Worm (Caenorhabditis elegans) whole organism, L1 larva: ENCODE measurements around the gene scrm-8.

ENCODE experiments used
- aha-1 ChIP-seq: fragments of 150-350 bp; optimal IDR thresholded peaks from 2 replicates; lab custom pipeline; 2014; ENCODE audit warnings: missing biosample characterization, missing genetic modification characterization
- alr-1 ChIP-seq: fragments of 200-800 bp; sonication (Bioruptor generic); optimal IDR thresholded peaks from 2 replicates; lab custom pipeline; 2018; ENCODE audit warnings: borderline replicate concordance, mild to moderate bottlenecking, missing genetic modification characterization, missing compliant biosample characterization
- aly-2 ChIP-seq: fragments of 150-350 bp; optimal IDR thresholded peaks from 2 replicates; lab custom pipeline; 2014; ENCODE audit warnings: missing biosample characterization, missing genetic modification characterization
- blmp-1 ChIP-seq: fragments of 150-350 bp; optimal IDR thresholded peaks from 2 replicates; lab custom pipeline; 2014; ENCODE audit warnings: missing biosample characterization, missing genetic modification characterization
- ceh-90 ChIP-seq: sonication (generic microtip); optimal IDR thresholded peaks from 2 replicates; lab custom pipeline; 2016; ENCODE audit warnings: missing genetic modification characterization, missing compliant biosample characterization
- ces-1 ChIP-seq: fragments of 150-350 bp; optimal IDR thresholded peaks from 2 replicates; lab custom pipeline; 2014; ENCODE audit warnings: missing biosample characterization, missing genetic modification reagents, missing genetic modification characterization
- dpl-1 ChIP-seq, 3 experiments: fragments of 150-350 bp in 2 of 3; sonication (generic microtip) in 1 of 3; optimal IDR thresholded peaks; 2 replicates each; lab custom pipeline; 2014 to 2017; ENCODE audit warnings: missing biosample characterization in 3 of 3, missing genetic modification characterization in 3 of 3, missing genetic modification reagents in 3 of 3
- efl-1 ChIP-seq, 4 experiments: fragments of 150-350 bp; optimal IDR thresholded peaks in 3 of 4; peaks in 1 of 4; 1 replicate in 1 of 4; 2 replicates in 3 of 4; lab custom pipeline; 2014; ENCODE audit warnings: missing biosample characterization in 2 of 4, missing genetic modification characterization in 2 of 4, missing genetic modification reagents in 2 of 4
- egl-13 ChIP-seq: sonication (generic microtip); optimal IDR thresholded peaks from 2 replicates; lab custom pipeline; 2016; ENCODE audit warnings: missing genotype, missing genetic modification reagents, missing genetic modification characterization, missing compliant biosample characterization
- egl-27 ChIP-seq, 2 experiments: fragments of 150-350 bp in 1 of 2; sonication (generic microtip); optimal IDR thresholded peaks; 3 replicates each; lab custom pipeline; 2017 to 2018; ENCODE audit warnings: missing biosample characterization in 2 of 2, missing genetic modification characterization in 2 of 2, missing genetic modification reagents in 2 of 2
- elt-2 ChIP-seq: sonication (generic microtip); optimal IDR thresholded peaks from 2 replicates; lab custom pipeline; 2016; ENCODE audit warnings: missing genetic modification characterization, mild to moderate bottlenecking, inconsistent platforms, missing compliant biosample characterization, missing genetic modification reagents
- ets-5 ChIP-seq: fragments of 200-800 bp; sonication (Bioruptor generic); IDR thresholded peaks from 2 replicates; pipeline ENCODE4 v1.3.6; 2022; ENCODE audit warnings: missing genetic modification characterization, missing compliant biosample characterization
- fkh-10 ChIP-seq: sonication (generic microtip); optimal IDR thresholded peaks from 2 replicates; lab custom pipeline; 2017; ENCODE audit warnings: missing biosample characterization, missing genetic modification reagents, missing genetic modification characterization
- fkh-8 ChIP-seq: sonication (generic microtip); optimal IDR thresholded peaks from 2 replicates; lab custom pipeline; 2016; ENCODE audit warnings: mild to moderate bottlenecking, missing genetic modification characterization, missing compliant biosample characterization
- hlh-17 ChIP-seq: fragments of 200-800 bp; sonication (Bioruptor generic); optimal IDR thresholded peaks from 2 replicates; lab custom pipeline; 2018; ENCODE audit warnings: missing genetic modification characterization, mild to moderate bottlenecking, missing compliant biosample characterization, moderate library complexity, borderline replicate concordance
- hpl-2 ChIP-seq: fragments of 150-350 bp; optimal IDR thresholded peaks from 2 replicates; lab custom pipeline; 2014; ENCODE audit warnings: missing biosample characterization, missing genetic modification reagents, missing genetic modification characterization
- irx-1 ChIP-seq: sonication (generic microtip); optimal IDR thresholded peaks from 2 replicates; lab custom pipeline; 2016; ENCODE audit warnings: missing genetic modification characterization, missing compliant biosample characterization
- isw-1 ChIP-seq: fragments of 200-800 bp; sonication (Bioruptor generic); IDR thresholded peaks from 2 replicates; pipeline ENCODE4 v1.3.6; 2022; ENCODE audit warnings: missing genetic modification characterization, missing compliant biosample characterization
- lin-13 ChIP-seq: fragments of 150-350 bp; optimal IDR thresholded peaks from 2 replicates; lab custom pipeline; 2014; ENCODE audit warnings: missing biosample characterization, missing genetic modification reagents, missing genetic modification characterization
- lin-39 ChIP-seq: fragments of 150-350 bp; optimal IDR thresholded peaks from 2 replicates; lab custom pipeline; 2014; ENCODE audit warnings: missing biosample characterization, missing genetic modification reagents, missing genetic modification characterization
- lir-3 ChIP-seq: sonication (generic microtip); optimal IDR thresholded peaks from 2 replicates; lab custom pipeline; 2016; ENCODE audit warnings: mild to moderate bottlenecking, missing genetic modification characterization, moderate library complexity, missing compliant biosample characterization; ENCODE audit not compliant: poor library complexity
- mef-2 ChIP-seq: fragments of 150-350 bp; optimal IDR thresholded peaks from 2 replicates; lab custom pipeline; 2014; ENCODE audit warnings: missing biosample characterization, missing genetic modification characterization
- nhr-19 ChIP-seq: fragments of 200-800 bp; sonication (Bioruptor generic); conservative IDR thresholded peaks from 2 replicates; pipeline ENCODE4 v1.3.6; 2022; ENCODE audit warnings: missing genetic modification characterization, missing compliant biosample characterization
- nhr-71 ChIP-seq: sonication (generic microtip); optimal IDR thresholded peaks from 2 replicates; lab custom pipeline; 2016; ENCODE audit warnings: mild to moderate bottlenecking, missing genetic modification characterization, moderate library complexity, missing compliant biosample characterization
- nhr-76 ChIP-seq: sonication (generic microtip); optimal IDR thresholded peaks from 2 replicates; lab custom pipeline; 2017; ENCODE audit warnings: missing biosample characterization, missing genetic modification characterization
- nhr-77 ChIP-seq: fragments of 150-350 bp; optimal IDR thresholded peaks from 2 replicates; lab custom pipeline; 2014; ENCODE audit warnings: missing biosample characterization, missing genetic modification characterization
- nhr-84 ChIP-seq: sonication (generic microtip); optimal IDR thresholded peaks from 2 replicates; lab custom pipeline; 2017; ENCODE audit warnings: missing biosample characterization, missing genetic modification characterization
- nhr-85 ChIP-seq: sonication (generic microtip); peaks from one replicate; lab custom pipeline; 2016; ENCODE audit warnings: missing genetic modification characterization, inconsistent platforms, missing compliant biosample characterization
- pax-3 ChIP-seq: fragments of 200-800 bp; sonication (Bioruptor generic); optimal IDR thresholded peaks from 2 replicates; lab custom pipeline; 2018; ENCODE audit warnings: mild to moderate bottlenecking, missing genetic modification characterization, moderate library complexity, missing compliant biosample characterization
- pqm-1 ChIP-seq: sonication (generic microtip); optimal IDR thresholded peaks from 3 replicates; lab custom pipeline; 2017; ENCODE audit warnings: missing biosample characterization, missing genetic modification characterization
- snu-23 ChIP-seq: sonication (generic microtip); optimal IDR thresholded peaks from 2 replicates; lab custom pipeline; 2016; ENCODE audit warnings: missing genetic modification characterization, missing compliant biosample characterization
- sox-4 ChIP-seq: sonication (generic microtip); optimal IDR thresholded peaks from 2 replicates; lab custom pipeline; 2016; ENCODE audit warnings: missing genetic modification characterization, missing compliant biosample characterization
- tbx-2 ChIP-seq: sonication (generic microtip); optimal IDR thresholded peaks from 2 replicates; lab custom pipeline; 2016; ENCODE audit warnings: missing genetic modification characterization, missing compliant biosample characterization
- unc-130 ChIP-seq: fragments of 150-350 bp; optimal IDR thresholded peaks from 2 replicates; lab custom pipeline; 2017; ENCODE audit warnings: missing biosample characterization, missing genetic modification characterization, inconsistent platforms
- vab-15 ChIP-seq: sonication (generic microtip); optimal IDR thresholded peaks from 2 replicates; lab custom pipeline; 2017; ENCODE audit warnings: missing genotype, mild to moderate bottlenecking, missing genetic modification characterization, missing compliant biosample characterization
- xbp-1 ChIP-seq: sonication (generic microtip); optimal IDR thresholded peaks from 2 replicates; lab custom pipeline; 2016; ENCODE audit warnings: missing genetic modification characterization, missing compliant biosample characterization
- zag-1 ChIP-seq: fragments of 150-350 bp; optimal IDR thresholded peaks from 2 replicates; lab custom pipeline; 2014; ENCODE audit warnings: missing biosample characterization, missing genetic modification characterization
- zip-4 ChIP-seq: fragments of 200-800 bp; sonication (Bioruptor generic); optimal IDR thresholded peaks from 2 replicates; lab custom pipeline; 2018; ENCODE audit warnings: mild to moderate bottlenecking, missing genetic modification characterization, moderate library complexity, missing compliant biosample characterization

Gene scrm-8

ce11 chrIV:4150138-4150537, 14.4 kb upstream of the scrm-8 start:
- peak; percentile 58 for TF ChIP-seq elt-2
- no peak for TF ChIP-seq tbx-2 (tag; lab: Kevin White, UChicago)
- no peak for TF ChIP-seq egl-27 (tag; optimal IDR thresholded peaks at IDR 0.05; lab: Kevin White, UChicago)
- no peak for TF ChIP-seq lir-3 (tag; lab: Kevin White, UChicago)
- no peak for TF ChIP-seq efl-1 (optimal IDR thresholded peaks at IDR 0.05; lab: Kevin White, UChicago)
- TF ChIP-seq efl-1 (GFP tag; optimal IDR thresholded peaks at IDR 0.05 in 1 of 2; lab: Kevin White, UChicago): peak in 1 of 2 experiments; percentile 57
- no peak for TF ChIP-seq nhr-76 (tag; lab: Kevin White, UChicago)
- TF ChIP-seq dpl-1 (GFP tag; optimal IDR thresholded peaks at IDR 0.05; lab: Kevin White, UChicago): no peak
- TF ChIP-seq snu-23 (GFP tag; lab: Kevin White, UChicago): no peak
- TF ChIP-seq lin-39 (tag; lab: Kevin White, UChicago): no peak
- no peak for TF ChIP-seq alr-1 (tag; lab: Kevin White, UChicago)

DNA sequence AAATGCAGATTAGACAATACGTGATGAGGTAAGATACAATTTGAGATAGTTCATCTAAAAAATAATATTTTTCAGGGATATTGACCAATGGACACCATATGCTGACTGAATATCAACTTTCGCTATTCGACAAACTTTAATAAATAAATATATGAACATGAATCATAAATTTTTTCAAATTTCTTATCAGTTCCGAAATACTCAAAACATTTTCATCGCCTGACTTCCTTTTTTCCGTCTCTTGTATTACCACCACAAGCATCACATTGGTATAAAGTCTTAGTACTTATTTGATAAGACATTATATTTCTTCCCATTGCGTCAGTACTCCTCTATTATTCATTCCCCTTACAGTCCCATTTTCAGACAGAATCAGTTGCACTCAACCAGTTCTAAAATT, 12.3 kb upstream of the scrm-8 start, which contains the start of the genes K08D10.10 and R07C12.1:
Gene K08D10.10, plus strand, starts transcription at position 93 of the 400 bp plus-strand sequence.
Gene R07C12.1, plus strand, starts transcription at position 314 of the 400 bp plus-strand sequence.
- no peak for TF ChIP-seq ceh-90 (tag; lab: Kevin White, UChicago)
- peak; percentile 79 for TF ChIP-seq elt-2

- TF ChIP-seq lir-3 (tag; lab: Kevin White, UChicago): no peak
- peak; percentile 19 for TF ChIP-seq elt-2
Measured at ce11 chrIV:4154641-4155040, 9.9 kb upstream of the scrm-8 start, which contains the start of gene K08D10.14. Gene K08D10.14, plus strand, starts transcription at chrIV:4154941.

DNA sequence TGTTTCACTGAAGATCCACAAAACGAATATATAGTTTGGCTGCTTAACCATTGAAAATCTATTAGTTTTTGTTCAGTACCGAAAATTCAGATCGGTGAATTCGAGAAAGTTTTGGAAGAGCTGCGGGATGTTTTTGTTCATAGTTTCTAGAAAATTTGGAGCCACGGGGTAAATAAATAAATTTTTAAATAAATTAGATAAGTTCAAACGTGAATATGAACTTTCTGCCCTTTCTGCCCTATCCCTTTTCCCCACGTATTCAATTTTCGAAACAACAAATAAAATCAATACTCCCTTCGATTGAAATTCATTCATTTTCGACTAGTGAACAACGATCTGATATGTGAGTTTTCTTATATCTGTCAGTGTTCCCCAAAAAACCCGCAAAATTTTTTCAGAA, 2.4 kb upstream of the scrm-8 start, which contains the start of gene scrm-5:
Gene scrm-5, plus strand, starts transcription at position 301 of the 400 bp plus-strand sequence.
- TF ChIP-seq xbp-1 (no peak), hlh-17 (GFP tag; lab: Kevin White, UChicago) (no peak), ces-1 (GFP tag; lab: Kevin White, UChicago) (no peak), zip-4 (GFP tag; lab: Kevin White, UChicago) (no peak), alr-1 (tag; lab: Kevin White, UChicago) (no peak), nhr-71 (tag; lab: Kevin White, UChicago) (no peak), unc-130 (no peak), pax-3 (tag; lab: Kevin White, UChicago) (no peak)

DNA sequence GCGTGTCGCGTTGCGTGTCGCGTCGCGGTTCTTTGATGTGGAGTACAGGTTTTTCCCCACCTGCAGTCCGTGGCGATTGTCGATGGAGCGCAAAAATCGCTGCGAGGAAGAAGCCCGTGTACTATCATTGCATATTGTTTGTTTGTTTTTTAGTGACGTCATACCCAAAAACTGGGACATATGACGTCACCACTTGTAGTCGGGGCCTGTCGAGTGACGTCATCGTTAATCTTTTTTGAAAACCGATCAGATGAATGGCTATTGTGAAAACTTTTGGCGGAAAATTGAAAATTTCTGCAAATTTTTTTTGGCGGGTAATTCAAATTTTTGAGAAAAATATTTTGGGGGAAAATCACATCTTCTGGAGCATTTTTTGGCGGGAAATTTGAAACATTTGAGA, 2.8 kb downstream of the scrm-8 start:
- TF ChIP-seq sox-4 (tag; lab: Kevin White, UChicago) (no peak), irx-1 (tag; lab: Kevin White, UChicago) (no peak), zag-1 (no peak), vab-15 (tag; lab: Kevin White, UChicago) (no peak), alr-1 (tag; lab: Kevin White, UChicago) (no peak), ets-5 (GFP tag; lab: Robert Waterston, UW) (no peak)

ce11 chrIV:4171531-4172163, 7.2 kb downstream of the scrm-8 start, which contains the start of the genes K08D10.13 and rnp-2:
Gene K08D10.13, minus strand, starts transcription at chrIV:4171581.
Gene rnp-2, plus strand, starts transcription at chrIV:4172076.
- TF ChIP-seq nhr-19 (GFP tag; lab: Robert Waterston, UW): no peak; the same call in 1 of the 2 replicates
- TF ChIP-seq pqm-1 (tag; lab: Kevin White, UChicago): no peak
- no peak for TF ChIP-seq aha-1
- peak; percentile 25 for TF ChIP-seq fkh-8 (tag; lab: Kevin White, UChicago)
- no peak for TF ChIP-seq vab-15 (tag; lab: Kevin White, UChicago)
- no peak for TF ChIP-seq alr-1 (tag; lab: Kevin White, UChicago)
- TF ChIP-seq unc-130: peak; percentile 22
- peak; percentile 27 for TF ChIP-seq sox-4 (tag; lab: Kevin White, UChicago)
- TF ChIP-seq aly-2 (tag; lab: Kevin White, UChicago): no peak
- TF ChIP-seq isw-1 (GFP tag; lab: Robert Waterston, UW): peak; percentile 29
- TF ChIP-seq egl-27 (tag; optimal IDR thresholded peaks at IDR 0.05; lab: Kevin White, UChicago): no peak
- TF ChIP-seq blmp-1: no peak
- no peak for TF ChIP-seq mef-2 (tag; lab: Kevin White, UChicago)
- no peak for TF ChIP-seq snu-23 (GFP tag; lab: Kevin White, UChicago)
- TF ChIP-seq pax-3 (tag; lab: Kevin White, UChicago): no peak
- TF ChIP-seq nhr-77 (tag; lab: Kevin White, UChicago): no peak
- TF ChIP-seq efl-1 (optimal IDR thresholded peaks at IDR 0.05; lab: Kevin White, UChicago): peak; percentile 59 to 70
- TF ChIP-seq efl-1 (GFP tag; optimal IDR thresholded peaks at IDR 0.05 in 1 of 2; lab: Kevin White, UChicago): peak; percentile 72 to 94
- TF ChIP-seq hpl-2 (GFP tag; lab: Kevin White, UChicago): no peak
- no peak for TF ChIP-seq lin-13
- peak; percentile 18 for TF ChIP-seq egl-13 (tag; lab: Kevin White, UChicago)
- peak; percentile 61 for TF ChIP-seq irx-1 (tag; lab: Kevin White, UChicago)
- TF ChIP-seq fkh-10: peak; percentile 1
- peak; percentile 60 for TF ChIP-seq tbx-2 (tag; lab: Kevin White, UChicago)
- TF ChIP-seq nhr-85: peak; percentile 84
- TF ChIP-seq nhr-84 (tag; lab: Kevin White, UChicago): no peak
